Fruit fly (Drosophila melanogaster): ENCODE results near the gene CG7560.

Gene CG7560

DNA sequence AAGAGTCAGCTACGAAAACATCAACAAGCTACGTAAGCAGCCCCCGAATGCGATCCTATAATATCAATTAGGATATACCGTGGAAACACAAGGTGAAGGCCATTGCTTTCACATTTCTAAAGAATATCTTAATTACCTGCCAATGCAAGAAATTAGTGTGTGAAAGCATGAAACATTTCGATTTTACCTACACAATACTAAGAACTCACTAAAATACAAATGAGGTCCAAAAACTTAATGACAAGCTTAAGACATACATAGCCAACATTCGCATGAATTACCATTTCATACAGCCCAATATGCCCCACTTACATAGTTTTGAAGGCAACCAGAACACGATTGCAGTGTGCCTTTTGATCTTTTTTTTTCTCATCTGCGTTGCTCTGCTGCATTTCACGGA is 4.7 kb downstream of the CG7560 start (continued):
- TF ChIP-seq Tbp (GFP tag; optimal IDR thresholded peaks at IDR 0.05) (no peak), CG2875 (GFP tag; optimal IDR thresholded peaks at IDR 0.05) (no peak), CG9437 (GFP tag; optimal IDR thresholded peaks at IDR 0.05) (peak; percentile 45), Hr78 (GFP tag; optimal IDR thresholded peaks at IDR 0.05) (no peak), tup (GFP tag; optimal IDR thresholded peaks at IDR 0.05) (no peak), CG7372 (GFP tag; IDR thresholded peaks at IDR 0.05) (no peak), hkb (optimal IDR thresholded peaks at IDR 0.05) (no peak), hkb (GFP tag; IDR thresholded peaks at IDR 0.05) (no peak), CG17361 (GFP tag; IDR thresholded peaks at IDR 0.05) (peak; percentile 56; the same call in 1 of the 3 replicates), sisA (GFP tag; IDR thresholded peaks at IDR 0.05) (no peak), ATbp (GFP tag; optimal IDR thresholded peaks at IDR 0.05) (no peak), sna (GFP tag; IDR thresholded peaks at IDR 0.05; ENCODE audit: partially characterized antibody) (no peak), Hey (tag; optimal IDR thresholded peaks at IDR 0.05) (no peak), CG16779 (GFP tag; IDR thresholded peaks at IDR 0.05) (no peak), NK7.1 (GFP tag; optimal IDR thresholded peaks at IDR 0.05) (no peak), pfk (GFP tag; optimal IDR thresholded peaks at IDR 0.05) (no peak), MESR4 (GFP tag; optimal IDR thresholded peaks at IDR 0.05) (no peak), knrl (GFP tag; IDR thresholded peaks at IDR 0.05; ENCODE audit: partially characterized antibody) (no peak), croc (GFP tag; conservative IDR thresholded peaks at IDR 0.05) (0 out of 3 replicates have a peak, but pooled peaks have one; percentile 31), pnt (GFP tag; optimal IDR thresholded peaks at IDR 0.05) (peak; percentile 27), CG12942 (GFP tag; optimal IDR thresholded peaks at IDR 0.05) (peak; percentile 12), MTF-1 (GFP tag; optimal IDR thresholded peaks at IDR 0.05; ENCODE audit: borderline replicate concordance) (no peak), CG10462 (GFP tag; optimal IDR thresholded peaks at IDR 0.05) (peak; percentile 15), Blimp-1 (GFP tag; optimal IDR thresholded peaks at IDR 0.05) (peak; percentile 40), br (optimal IDR thresholded peaks at IDR 0.05) (no peak), Doc3 (GFP tag; IDR thresholded peaks at IDR 0.05; ENCODE audit: partially characterized antibody) (no peak), CG6854 (GFP tag; optimal IDR thresholded peaks at IDR 0.05) (no peak), gsb (GFP tag; IDR thresholded peaks at IDR 0.05) (no peak), CG14014 (GFP tag; IDR thresholded peaks at IDR 0.05) (no peak), CG4424 (GFP tag; optimal IDR thresholded peaks at IDR 0.05) (peak; percentile 26), CG30431 (GFP tag; optimal IDR thresholded peaks at IDR 0.05) (peak; percentile 43), run (tag; optimal IDR thresholded peaks at IDR 0.05) (no peak), CG34376 (GFP tag; optimal IDR thresholded peaks at IDR 0.05) (no peak), Ets97D (GFP tag; optimal IDR thresholded peaks at IDR 0.05) (no peak), Dll (GFP tag; IDR thresholded peaks at IDR 0.05; ENCODE audit: partially characterized antibody) (no peak), jing (GFP tag; optimal IDR thresholded peaks at IDR 0.05) (no peak), zfh1 (GFP tag; IDR thresholded peaks at IDR 0.05) (0 out of 3 replicates have a peak, but pooled peaks have one; percentile 56), Hr3 (GFP tag; optimal IDR thresholded peaks at IDR 0.05) (no peak), luna (GFP tag; optimal IDR thresholded peaks at IDR 0.05) (no peak), h (optimal IDR thresholded peaks at IDR 0.05) (no peak), Fer2 (tag; optimal IDR thresholded peaks at IDR 0.05) (no peak), CG15514 (GFP tag; optimal IDR thresholded peaks at IDR 0.05) (no peak), klu (GFP tag; IDR thresholded peaks at IDR 0.05) (no peak), nom (GFP tag; optimal IDR thresholded peaks at IDR 0.05) (no peak), Rx (GFP tag; IDR thresholded peaks at IDR 0.05) (no peak), fd64A (GFP tag; optimal IDR thresholded peaks at IDR 0.05) (no peak), CG17568 (GFP tag; optimal IDR thresholded peaks at IDR 0.05) (no peak), CG3726 (GFP tag; IDR thresholded peaks at IDR 0.05) (no peak), ase (GFP tag; IDR thresholded peaks at IDR 0.05) (no peak; the same call in 2 of the 3 replicates), pho (GFP tag; optimal IDR thresholded peaks at IDR 0.05) (no peak), sim (GFP tag; IDR thresholded peaks at IDR 0.05) (no peak), CG11723 (GFP tag; optimal IDR thresholded peaks at IDR 0.05) (peak; percentile 0)
